Fruit fly (Drosophila melanogaster) whole organism, embryonic: ENCODE measurements around the gene zetaCOP.

ENCODE experiments used
- Blimp-1 ChIP-seq: fragments of 200-800 bp; sonication (Bioruptor generic); optimal IDR thresholded peaks from 3 replicates; lab custom pipeline; 2018; ENCODE audit warnings: missing biosample characterization, missing genetic modification characterization, mild to moderate bottlenecking, moderate library complexity, missing genetic modification reagents
- CG14710 ChIP-seq: fragments of 200-800 bp; sonication (Bioruptor generic); optimal IDR thresholded peaks from 3 replicates; lab custom pipeline; 2019; ENCODE audit warnings: missing biosample characterization, mild to moderate bottlenecking, missing genetic modification characterization, moderate library complexity
- CG1647 ChIP-seq: fragments of 200-800 bp; sonication (Bioruptor generic); optimal IDR thresholded peaks from 3 replicates; lab custom pipeline; 2016; ENCODE audit warnings: missing biosample characterization, missing genetic modification characterization
- CG16779 ChIP-seq: fragments of 200-800 bp; sonication (Bioruptor generic); IDR thresholded peaks from 2 replicates; pipeline ENCODE4 v1.3.6; 2022; ENCODE audit warnings: missing biosample characterization, missing genetic modification characterization
- CG17361 ChIP-seq: fragments of 200-800 bp; sonication (Bioruptor generic); IDR thresholded peaks from 3 replicates; pipeline ENCODE4 v1.3.6; 2022; ENCODE audit warnings: missing biosample characterization, missing genetic modification characterization
- CG30431 ChIP-seq: fragments of 200-800 bp; sonication (Bioruptor generic); optimal IDR thresholded peaks from 2 replicates; lab custom pipeline; 2017; ENCODE audit warnings: missing biosample characterization, missing genetic modification characterization
- CG31441 ChIP-seq: fragments of 200-800 bp; sonication (Bioruptor generic); IDR thresholded peaks from 2 replicates; pipeline ENCODE4 v1.3.6; 2022; ENCODE audit warnings: missing biosample characterization, missing genetic modification characterization
- CG3838 ChIP-seq: fragments of 200-800 bp; sonication (Bioruptor generic); optimal IDR thresholded peaks from 3 replicates; lab custom pipeline; 2016; ENCODE audit warnings: missing biosample characterization, missing genetic modification characterization
- CG4424 ChIP-seq: fragments of 200-800 bp; sonication (Bioruptor generic); optimal IDR thresholded peaks from 3 replicates; lab custom pipeline; 2016; ENCODE audit warnings: missing biosample characterization, missing genetic modification characterization
- CG4730 ChIP-seq: fragments of 200-800 bp; sonication (Bioruptor generic); IDR thresholded peaks from 2 replicates; pipeline ENCODE4 v1.3.6; 2022; ENCODE audit warnings: missing biosample characterization, missing genetic modification characterization
- CG5953 ChIP-seq: fragments of 200-800 bp; sonication (Bioruptor generic); IDR thresholded peaks from 2 replicates; pipeline ENCODE4 v1.3.6; 2022; ENCODE audit warnings: missing biosample characterization, missing genetic modification characterization
- CG7357 ChIP-seq: fragments of 200-800 bp; sonication (Bioruptor generic); IDR thresholded peaks from 3 replicates; pipeline ENCODE4 v1.3.6; 2022; ENCODE audit warnings: missing biosample characterization, missing genetic modification characterization
- CG9437 ChIP-seq: fragments of 200-800 bp; sonication (Bioruptor generic); optimal IDR thresholded peaks from 2 replicates; lab custom pipeline; 2018; ENCODE audit warnings: missing biosample characterization, mild to moderate bottlenecking, missing genetic modification characterization
- CTCF ChIP-seq: fragments of 200-800 bp; sonication (Bioruptor generic); optimal IDR thresholded peaks from 2 replicates; lab custom pipeline; 2017; ENCODE audit warnings: missing biosample characterization, mild to moderate bottlenecking, missing genetic modification characterization, moderate library complexity
- Dbx ChIP-seq: fragments of 200-800 bp; sonication (Bioruptor generic); IDR thresholded peaks from 3 replicates; pipeline ENCODE4 v1.3.6; 2022; ENCODE audit warnings: missing biosample characterization, missing genetic modification characterization
- Dip3 ChIP-seq: fragments of 200-800 bp; sonication (Bioruptor generic); optimal IDR thresholded peaks from 3 replicates; lab custom pipeline; 2016; ENCODE audit warnings: missing biosample characterization, missing genetic modification characterization
- Dp ChIP-seq: fragments of 200-800 bp; sonication (Bioruptor generic); optimal IDR thresholded peaks from 2 replicates; lab custom pipeline; 2018; ENCODE audit warnings: missing biosample characterization, mild to moderate bottlenecking, missing genetic modification characterization, moderate library complexity
- E2f1 ChIP-seq: fragments of 200-800 bp; sonication (Bioruptor generic); IDR thresholded peaks from 2 replicates; pipeline ENCODE4 v1.3.6; 2022; ENCODE audit warnings: missing biosample characterization, missing genetic modification characterization
- Elba2 ChIP-seq: fragments of 200-800 bp; sonication (Bioruptor generic); optimal IDR thresholded peaks from 3 replicates; lab custom pipeline; 2016; ENCODE audit warnings: missing biosample characterization, missing genetic modification characterization
- Hand ChIP-seq: fragments of 200-800 bp; sonication (Bioruptor generic); optimal IDR thresholded peaks from 2 replicates; lab custom pipeline; 2017; ENCODE audit warnings: mild to moderate bottlenecking, missing biosample characterization, missing genetic modification reagents, missing genetic modification characterization
- Mad ChIP-seq: fragments of 200-800 bp; sonication (Bioruptor generic); optimal IDR thresholded peaks from 2 replicates; lab custom pipeline; 2016; ENCODE audit warnings: missing biosample characterization, missing genetic modification characterization
- NK7.1 ChIP-seq: fragments of 200-800 bp; sonication (Bioruptor generic); optimal IDR thresholded peaks from 3 replicates; lab custom pipeline; 2016; ENCODE audit warnings: missing biosample characterization, missing genetic modification characterization
- Nf-YC ChIP-seq: fragments of 200-800 bp; optimal IDR thresholded peaks from 3 replicates; lab custom pipeline; 2019; ENCODE audit warnings: missing biosample characterization, mild to moderate bottlenecking, missing genetic modification characterization, moderate library complexity
- PHDP ChIP-seq: fragments of 200-800 bp; sonication (Bioruptor generic); optimal IDR thresholded peaks from 3 replicates; lab custom pipeline; 2018; ENCODE audit warnings: missing biosample characterization, mild to moderate bottlenecking, missing genetic modification characterization, moderate library complexity
- Pdp1 ChIP-seq, 2 experiments: fragments of 200-800 bp; sonication (Bioruptor generic); optimal IDR thresholded peaks; 3 replicates each; lab custom pipeline; 2016; ENCODE audit warnings: missing biosample characterization in 2 of 2, missing genetic modification characterization in 2 of 2, mild to moderate bottlenecking in 1 of 2, moderate library complexity in 1 of 2
- ac ChIP-seq: fragments of 200-800 bp; sonication (Bioruptor generic); optimal IDR thresholded peaks from 3 replicates; lab custom pipeline; 2017; ENCODE audit warnings: missing biosample characterization, mild to moderate bottlenecking, missing genetic modification characterization
- ara ChIP-seq: fragments of 200-800 bp; sonication (Bioruptor generic); IDR thresholded peaks from 2 replicates; pipeline ENCODE4 v1.3.6; 2022; ENCODE audit warnings: missing biosample characterization, missing genetic modification characterization
- bab2 ChIP-seq: fragments of 200-800 bp; sonication (Bioruptor generic); optimal IDR thresholded peaks from 2 replicates; lab custom pipeline; 2016; ENCODE audit warnings: missing biosample characterization, missing genetic modification characterization
- bsh ChIP-seq, 2 experiments: fragments of 200-800 bp; sonication (Bioruptor generic); optimal IDR thresholded peaks; 2 replicates each; lab custom pipeline; 2017 to 2018; ENCODE audit warnings: mild to moderate bottlenecking in 2 of 2, missing biosample characterization in 2 of 2, missing genetic modification characterization in 2 of 2, moderate library complexity in 1 of 2
- crol ChIP-seq: fragments of 200-800 bp; sonication (Bioruptor generic); IDR thresholded peaks from 2 replicates; pipeline ENCODE4 v1.3.6; 2022; ENCODE audit warnings: missing biosample characterization, missing genetic modification characterization
- dmrt99B ChIP-seq: fragments of 200-800 bp; sonication (Bioruptor generic); optimal IDR thresholded peaks from 2 replicates; lab custom pipeline; 2018; ENCODE audit warnings: missing biosample characterization, mild to moderate bottlenecking, missing genetic modification characterization, moderate library complexity
- en ChIP-seq: fragments of 200-800 bp; sonication (Bioruptor generic); optimal IDR thresholded peaks from 2 replicates; lab custom pipeline; 2016; ENCODE audit warnings: missing biosample characterization, missing genetic modification characterization
- exex ChIP-seq: fragments of 200-800 bp; sonication (Bioruptor generic); optimal IDR thresholded peaks from 4 replicates; lab custom pipeline; 2018; ENCODE audit warnings: missing biosample characterization, mild to moderate bottlenecking, missing genetic modification characterization, moderate library complexity
- eyg ChIP-seq: fragments of 200-800 bp; sonication (Bioruptor generic); optimal IDR thresholded peaks from 3 replicates; lab custom pipeline; 2016; ENCODE audit warnings: missing biosample characterization, missing genetic modification characterization
- grn ChIP-seq: fragments of 200-800 bp; sonication (Bioruptor generic); optimal IDR thresholded peaks from 3 replicates; lab custom pipeline; 2017; ENCODE audit warnings: missing biosample characterization, missing genetic modification characterization
- hb ChIP-seq: fragments of 200-800 bp; sonication (Bioruptor generic); IDR thresholded peaks from 3 replicates; pipeline ENCODE4 v1.3.6; 2022; ENCODE audit warnings: missing biosample characterization, missing genetic modification characterization; ENCODE audit not compliant: partially characterized antibody
- hbn ChIP-seq: fragments of 200-800 bp; sonication (Bioruptor generic); IDR thresholded peaks from 2 replicates; pipeline ENCODE4 v1.3.6; 2022; ENCODE audit warnings: missing biosample characterization, missing genetic modification characterization; ENCODE audit not compliant: partially characterized antibody
- insv ChIP-seq, 2 experiments: fragments of 200-800 bp; sonication (Bioruptor generic); optimal IDR thresholded peaks; 3 replicates each; lab custom pipeline; 2016 to 2018; ENCODE audit warnings: missing biosample characterization in 2 of 2, missing genetic modification characterization in 2 of 2
- inv ChIP-seq: fragments of 200-800 bp; sonication (Bioruptor generic); IDR thresholded peaks from 2 replicates; pipeline ENCODE4 v1.3.6; 2022; ENCODE audit warnings: missing biosample characterization, missing genetic modification characterization; ENCODE audit not compliant: partially characterized antibody
- jing ChIP-seq: fragments of 200-800 bp; sonication (Bioruptor generic); optimal IDR thresholded peaks from 2 replicates; lab custom pipeline; 2018; ENCODE audit warnings: missing biosample characterization, mild to moderate bottlenecking, missing genetic modification characterization
- maf-S ChIP-seq: fragments of 200-800 bp; sonication (Bioruptor generic); optimal IDR thresholded peaks from 2 replicates; lab custom pipeline; 2016; ENCODE audit warnings: missing biosample characterization, missing genetic modification characterization
- otp ChIP-seq: fragments of 200-800 bp; sonication (Bioruptor generic); IDR thresholded peaks from 3 replicates; pipeline ENCODE4, ENCODE4 v1.3.6; 2022; ENCODE audit warnings: missing biosample characterization, missing genetic modification characterization
- pb ChIP-seq: fragments of 200-800 bp; sonication (Bioruptor generic); optimal IDR thresholded peaks from 3 replicates; lab custom pipeline; 2016; ENCODE audit warnings: missing biosample characterization, missing genetic modification characterization
- pfk ChIP-seq: fragments of 200-800 bp; sonication (Bioruptor generic); optimal IDR thresholded peaks from 2 replicates; lab custom pipeline; 2018; ENCODE audit warnings: missing biosample characterization, mild to moderate bottlenecking, missing genetic modification characterization, moderate library complexity
- row ChIP-seq: fragments of 200-800 bp; sonication (Bioruptor generic); IDR thresholded peaks from 3 replicates; pipeline ENCODE4 v1.3.6; 2022; ENCODE audit warnings: missing biosample characterization, missing genetic modification characterization
- slou ChIP-seq: fragments of 200-800 bp; sonication (Bioruptor generic); optimal IDR thresholded peaks from 3 replicates; lab custom pipeline; 2016; ENCODE audit warnings: missing biosample characterization, missing genetic modification characterization
- slp2 ChIP-seq: fragments of 200-800 bp; sonication (Bioruptor generic); optimal IDR thresholded peaks from 2 replicates; lab custom pipeline; 2016; ENCODE audit warnings: missing biosample characterization, missing genetic modification characterization
- sr ChIP-seq: fragments of 200-800 bp; sonication (Bioruptor generic); IDR thresholded peaks from 3 replicates; pipeline ENCODE4 v1.3.6; 2022; ENCODE audit warnings: missing biosample characterization, missing genetic modification characterization
- stc ChIP-seq: fragments of 200-800 bp; sonication (Bioruptor generic); IDR thresholded peaks from 2 replicates; pipeline ENCODE4 v1.3.6; 2022; ENCODE audit warnings: missing biosample characterization, missing genetic modification characterization
- toy ChIP-seq: fragments of 200-800 bp; sonication (Bioruptor generic); IDR thresholded peaks from 2 replicates; pipeline ENCODE4 v1.3.6; 2022; ENCODE audit warnings: missing biosample characterization, missing genetic modification characterization
- trem ChIP-seq: fragments of 200-800 bp; optimal IDR thresholded peaks from 3 replicates; lab custom pipeline; 2019; ENCODE audit warnings: missing biosample characterization, mild to moderate bottlenecking, missing genetic modification characterization, moderate library complexity
- wor ChIP-seq: fragments of 200-800 bp; sonication (Bioruptor generic); IDR thresholded peaks from 2 replicates; pipeline ENCODE4 v1.3.6; 2022; ENCODE audit warnings: missing biosample characterization, missing genetic modification characterization
- z ChIP-seq: fragments of 200-800 bp; sonication (Bioruptor generic); IDR thresholded peaks from 3 replicates; pipeline ENCODE4 v1.3.6; 2022; ENCODE audit warnings: missing biosample characterization, missing genetic modification characterization

Gene zetaCOP

DNA sequence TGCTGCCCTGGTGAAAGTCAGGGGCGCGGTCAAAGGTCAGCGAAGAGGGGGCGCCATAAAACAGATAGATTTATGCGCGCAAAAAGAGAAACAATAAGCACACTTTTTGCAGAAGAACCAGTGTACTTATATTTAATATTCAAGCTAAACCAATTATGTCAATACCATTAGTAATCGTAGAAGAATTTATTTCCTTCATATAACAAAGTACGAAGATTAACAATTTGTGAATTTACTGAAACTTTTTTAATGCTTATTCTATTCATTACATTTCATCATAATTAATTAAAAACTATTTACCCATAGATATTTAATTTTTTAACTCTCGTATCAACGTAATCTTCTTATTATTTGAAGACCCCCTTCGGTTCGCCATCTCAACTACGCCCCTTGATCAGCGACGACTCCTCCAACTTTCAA, 31.3 kb downstream of the zetaCOP start (continued):
- TF ChIP-seq jing (GFP tag; lab: Kevin White, UChicago) (peak; percentile 22), E2f1 (GFP tag; lab: Robert Waterston, UW) (no peak), maf-S (GFP tag; lab: Kevin White, UChicago) (no peak), CG1647 (GFP tag; lab: Kevin White, UChicago) (no peak), CG16779 (GFP tag; lab: Robert Waterston, UW) (no peak), ac (no peak), Dp (GFP tag; lab: Kevin White, UChicago) (no peak), dmrt99B (tag; lab: Kevin White, UChicago) (peak; percentile 80), slou (GFP tag; lab: Kevin White, UChicago) (peak; percentile 15), NK7.1 (GFP tag; lab: Kevin White, UChicago) (no peak), wor (GFP tag; lab: Robert Waterston, UW) (peak; percentile 46; the same call in 1 of the 2 replicates), insv (GFP tag; optimal IDR thresholded peaks at IDR 0.05; lab: Kevin White, UChicago) (no peak), otp (GFP tag; lab: Robert Waterston, UW) (no peak), ara (GFP tag; lab: Robert Waterston, UW) (peak; percentile 64; the same call in 1 of the 2 replicates), CG17361 (GFP tag; lab: Robert Waterston, UW) (peak; percentile 92), hbn (GFP tag; lab: Robert Waterston, UW) (no peak), inv (no peak), CG5953 (GFP tag; lab: Robert Waterston, UW) (no peak), slp2 (peak; percentile 5), toy (GFP tag; lab: Robert Waterston, UW) (no peak), sr (GFP tag; lab: Robert Waterston, UW) (no peak), Nf-YC (tag; lab: Kevin White, UChicago) (no peak), Mad (GFP tag; lab: Kevin White, UChicago) (no peak), bsh (GFP tag; optimal IDR thresholded peaks at IDR 0.05; lab: Kevin White, UChicago) (peak; percentile 63 to 75), Dip3 (GFP tag; lab: Kevin White, UChicago) (no peak), CTCF (no peak), Elba2 (GFP tag; lab: Kevin White, UChicago) (no peak), bab2 (GFP tag; lab: Kevin White, UChicago) (no peak), Dbx (GFP tag; lab: Robert Waterston, UW) (no peak), CG9437 (GFP tag; lab: Kevin White, UChicago) (peak; percentile 68), CG7357 (GFP tag; lab: Robert Waterston, UW) (peak; percentile 39; the same call in 1 of the 3 replicates), CG4424 (GFP tag; lab: Kevin White, UChicago) (peak; percentile 71), row (GFP tag; lab: Robert Waterston, UW) (0 out of 3 replicates have a peak, but pooled peaks have one; percentile 27), hb (GFP tag; lab: Robert Waterston, UW) (no peak), pb (GFP tag; lab: Kevin White, UChicago) (no peak), Blimp-1 (GFP tag; lab: Kevin White, UChicago) (peak; percentile 68), en (GFP tag; lab: Kevin White, UChicago) (no peak), PHDP (tag; lab: Kevin White, UChicago) (peak; percentile 30), Hand (GFP tag; lab: Kevin White, UChicago) (no peak), exex (no peak), stc (GFP tag; lab: Robert Waterston, UW) (no peak), CG31441 (GFP tag; lab: Robert Waterston, UW) (peak; percentile 87), Pdp1 (GFP tag; optimal IDR thresholded peaks at IDR 0.05; lab: Kevin White, UChicago) (peak in 1 of 2 experiments; percentile 2), pfk (GFP tag; lab: Kevin White, UChicago) (no peak), grn (GFP tag; lab: Kevin White, UChicago) (no peak), CG4730 (no peak), eyg (GFP tag; lab: Kevin White, UChicago) (no peak), trem (peak; percentile 27), CG30431 (GFP tag; lab: Kevin White, UChicago) (peak; percentile 60), z (no peak), crol (GFP tag; lab: Robert Waterston, UW) (no peak), CG14710 (tag; lab: Kevin White, UChicago) (peak; percentile 73), CG3838 (GFP tag; lab: Kevin White, UChicago) (no peak)
